Fruit fly (Drosophila melanogaster): ENCODE results near the gene CG42578.

DNA sequence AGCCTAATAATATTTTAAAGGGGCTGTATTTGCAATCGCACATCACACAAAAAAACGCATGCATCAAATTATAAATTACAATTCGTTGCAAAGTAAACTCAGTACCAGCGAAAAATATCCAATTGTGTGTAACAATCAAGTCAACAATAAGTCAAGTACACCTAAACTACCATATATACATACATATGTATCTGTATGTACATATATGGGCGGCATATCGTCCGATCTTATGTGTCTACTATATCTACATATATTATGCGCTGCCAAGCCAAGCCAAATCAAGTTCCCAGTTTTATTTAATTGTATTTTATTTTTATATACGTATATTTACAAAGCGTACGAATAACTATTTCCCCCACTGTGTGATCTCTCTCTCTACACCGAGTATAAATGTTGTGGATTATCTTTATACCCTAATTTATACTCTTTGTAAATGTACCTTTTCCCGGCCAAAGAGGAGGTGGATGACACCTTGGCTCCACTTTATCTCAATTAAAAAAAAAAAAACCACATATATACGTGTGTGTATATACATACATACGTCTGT, 20.3 kb downstream of the CG42578 start:
- no peak for TF ChIP-seq h (optimal IDR thresholded peaks at IDR 0.05)
- no peak for TF ChIP-seq Sin3A (optimal IDR thresholded peaks at IDR 0.05)
- TF ChIP-seq ttk (optimal IDR thresholded peaks at IDR 0.05) = no peak

Measured in Kc167 (cell line).